Worm (Caenorhabditis elegans) whole organism, L4 larva: ENCODE measurements around the gene patr-1.
A peak's percentile ranks its signal among the peaks of the same experiment; 100 is the strongest.

Experiments used
- F10B5.3 ChIP-seq: sonication (generic microtip); optimal IDR thresholded peaks from 2 replicates; lab custom pipeline; 2016; ENCODE audit warnings: mild to moderate bottlenecking, missing genetic modification characterization, missing compliant biosample characterization
- ama-1 ChIP-seq: fragments of 150-350 bp; optimal IDR thresholded peaks from 2 replicates; lab custom pipeline; 2014; ENCODE audit warnings: inconsistent platforms, mixed read lengths
- dmd-8 ChIP-seq: fragments of 200-800 bp; sonication (Bioruptor generic); IDR thresholded peaks from 2 replicates; pipeline ENCODE4 v1.3.6; 2022; ENCODE audit warnings: missing genetic modification characterization, missing compliant biosample characterization
- lir-3 ChIP-seq: sonication (generic microtip); optimal IDR thresholded peaks from 2 replicates; lab custom pipeline; 2016; ENCODE audit warnings: mild to moderate bottlenecking, missing genetic modification characterization, missing compliant biosample characterization
- mdl-1 ChIP-seq, 2 experiments: fragments of 150-350 bp in 1 of 2; sonication (generic microtip) in 1 of 2; optimal IDR thresholded peaks; 2 replicates each; lab custom pipeline; 2014 to 2017; ENCODE audit warnings: missing biosample characterization in 2 of 2, missing genetic modification characterization in 2 of 2
- pha-4 ChIP-seq, 2 experiments: fragments of 150-350 bp in 1 of 2; fragments of 200-800 bp in 1 of 2; sonication (Bioruptor generic) in 1 of 2; IDR thresholded peaks in 1 of 2; optimal IDR thresholded peaks in 1 of 2; 2 replicates each; pipeline versions ENCODE4 v1.3.6 to Lab custom; 2014 to 2022; ENCODE audit warnings: missing genetic modification characterization in 2 of 2, missing genetic modification reagents in 2 of 2, missing biosample characterization in 1 of 2, missing compliant biosample characterization in 1 of 2
- pqm-1 ChIP-seq: sonication (generic microtip); optimal IDR thresholded peaks from 2 replicates; lab custom pipeline; 2017; ENCODE audit warnings: missing biosample characterization, missing genetic modification characterization
- spr-1 ChIP-seq: sonication (generic microtip); optimal IDR thresholded peaks from 2 replicates; lab custom pipeline; 2016; ENCODE audit warnings: mild to moderate bottlenecking, missing genetic modification characterization, missing compliant biosample characterization
- zag-1 ChIP-seq: fragments of 150-350 bp; optimal IDR thresholded peaks from 2 replicates; lab custom pipeline; 2014; ENCODE audit warnings: missing biosample characterization, missing genetic modification characterization
- ztf-11 ChIP-seq: fragments of 150-350 bp; optimal IDR thresholded peaks from 2 replicates; lab custom pipeline; 2014; ENCODE audit warnings: missing biosample characterization, missing genetic modification characterization

- TF ChIP-seq zag-1 (tag; lab: Kevin White, UChicago) (no peak), mdl-1 (tag; optimal IDR thresholded peaks at IDR 0.05; lab: Kevin White, UChicago) (no peak), F10B5.3 (no peak), dmd-8 (no peak), lir-3 (no peak), pha-4 (GFP tag; IDR thresholded peaks at IDR 0.05; lab: Robert Waterston, UW) (no peak), pha-4 (tag; optimal IDR thresholded peaks at IDR 0.05; lab: Kevin White, UChicago) (no peak), pqm-1 (tag; lab: Kevin White, UChicago) (no peak), spr-1 (tag; lab: Kevin White, UChicago) (peak; percentile 22), ztf-11 (tag; lab: Kevin White, UChicago) (no peak), ama-1 (lab: Kevin White, UChicago) (no peak)
Observed at ce11 chrII:11742320-11742719, 35.4 kb downstream of the patr-1 start.
